Worm (Caenorhabditis elegans) whole organism, mixed stage, embryonic: ENCODE measurements around the gene K11E4.1.

Experiments used
- mep-1 ChIP-seq: fragments of 150-350 bp; optimal IDR thresholded peaks from 2 replicates; lab custom pipeline; 2017; ENCODE audit warnings: missing biosample characterization, missing genetic modification reagents, missing genetic modification characterization, inconsistent platforms
- pha-4 ChIP-seq: fragments of 150-350 bp; optimal IDR thresholded peaks from 2 replicates; lab custom pipeline; 2018; ENCODE audit warnings: missing biosample characterization, missing genetic modification reagents, missing genetic modification characterization

DNA sequence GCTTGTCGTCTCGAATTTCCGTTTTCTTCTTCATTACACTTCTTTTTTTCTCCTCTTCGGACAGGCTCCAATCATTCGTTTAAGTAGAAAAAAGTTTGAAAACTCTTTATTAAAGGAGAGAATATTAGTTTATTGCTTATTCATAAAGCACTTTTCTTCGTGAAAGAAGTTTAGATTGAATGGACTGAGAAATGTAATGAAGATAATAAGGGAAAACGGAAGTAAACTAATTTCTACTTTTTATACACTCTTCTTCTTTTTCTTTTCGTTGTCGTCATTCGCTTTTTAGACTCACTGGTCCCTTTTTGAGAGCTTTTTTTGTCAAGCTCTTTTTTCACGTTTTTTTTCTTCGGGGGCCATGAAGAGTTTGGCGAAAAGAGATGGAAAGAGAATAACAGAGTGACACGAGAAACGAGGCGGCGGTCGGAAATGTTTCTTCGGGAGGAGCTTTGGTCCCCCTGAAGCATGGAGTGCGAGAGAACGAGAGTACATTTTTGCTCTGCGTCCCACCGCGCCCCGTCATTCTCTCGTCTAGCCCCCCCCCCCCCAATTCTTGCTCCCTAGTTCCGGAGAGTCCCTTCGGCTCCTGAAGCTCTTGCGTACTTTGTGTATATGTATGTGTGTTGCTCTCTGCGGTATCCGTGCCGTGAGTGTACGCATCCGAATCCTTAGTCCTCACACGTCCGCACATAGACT lies 25.3 kb downstream of the K11E4.1 start:
- no peak for TF ChIP-seq mep-1
- no peak for TF ChIP-seq pha-4
